Worm (Caenorhabditis elegans) whole organism, young adult: ENCODE measurements around the gene K11D12.7.

Experiments used
- B0336.3 ChIP-seq: fragments of 200-800 bp; sonication (Bioruptor generic); IDR thresholded peaks from 2 replicates; pipeline ENCODE4 v1.3.6; 2022; ENCODE audit warnings: missing genetic modification characterization, missing compliant biosample characterization
- D2030.7 ChIP-seq: fragments of 200-800 bp; sonication (Bioruptor generic); IDR thresholded peaks from 2 replicates; pipeline ENCODE4 v1.3.6; 2022; ENCODE audit warnings: missing genetic modification reagents, missing genetic modification characterization, missing compliant biosample characterization
- F22D6.2 ChIP-seq: sonication (generic microtip); optimal IDR thresholded peaks from 2 replicates; lab custom pipeline; 2016; ENCODE audit warnings: mild to moderate bottlenecking, missing genetic modification characterization, missing compliant biosample characterization
- F33H1.4 ChIP-seq: fragments of 200-800 bp; sonication (Bioruptor generic); IDR thresholded peaks from 2 replicates; pipeline ENCODE4 v1.3.6; 2022; ENCODE audit warnings: missing genetic modification reagents, missing genetic modification characterization, missing compliant biosample characterization
- K12H6.12 ChIP-seq: fragments of 200-800 bp; sonication (Bioruptor generic); optimal IDR thresholded peaks from 2 replicates; lab custom pipeline; 2018; ENCODE audit warnings: mild to moderate bottlenecking, missing genetic modification characterization, missing compliant biosample characterization
- ZK185.1 ChIP-seq: sonication (generic microtip); optimal IDR thresholded peaks from 2 replicates; lab custom pipeline; 2016; ENCODE audit warnings: mild to moderate bottlenecking, missing genetic modification characterization, missing compliant biosample characterization; ENCODE audit not compliant: poor library complexity, severe bottlenecking
- ama-1 ChIP-seq, 3 experiments: fragments of 150-350 bp in 1 of 3; sonication (generic microtip) in 2 of 3; optimal IDR thresholded peaks; 2 replicates each; lab custom pipeline; 2014 to 2018; ENCODE audit warnings: missing biosample characterization in 2 of 3, missing genetic modification characterization in 2 of 3, missing genetic modification reagents in 2 of 3
- attf-5 ChIP-seq: fragments of 200-800 bp; sonication (Bioruptor generic); optimal IDR thresholded peaks from 2 replicates; lab custom pipeline; 2018; ENCODE audit warnings: mild to moderate bottlenecking, missing genetic modification characterization, missing compliant biosample characterization
- attf-6 ChIP-seq: fragments of 200-800 bp; sonication (Bioruptor generic); IDR thresholded peaks from 2 replicates; pipeline ENCODE4 v1.3.6; 2022; ENCODE audit warnings: missing genetic modification reagents, missing genetic modification characterization, missing compliant biosample characterization
- cebp-1 ChIP-seq, 2 experiments: fragments of 200-800 bp in 1 of 2; sonication (Bioruptor generic) in 1 of 2; sonication (generic microtip) in 1 of 2; IDR thresholded peaks in 1 of 2; optimal IDR thresholded peaks in 1 of 2; 2 replicates each; pipeline versions ENCODE4 v1.3.6 to Lab custom; 2017 to 2022; ENCODE audit warnings: missing compliant biosample characterization in 2 of 2, missing genetic modification characterization in 2 of 2, mild to moderate bottlenecking in 1 of 2, missing genetic modification reagents in 1 of 2, moderate library complexity in 1 of 2
- ceh-27 ChIP-seq: fragments of 200-800 bp; sonication (Bioruptor generic); optimal IDR thresholded peaks from 2 replicates; lab custom pipeline; 2018; ENCODE audit warnings: mild to moderate bottlenecking, missing genetic modification characterization, moderate library complexity, missing compliant biosample characterization
- ceh-79 ChIP-seq: sonication (generic microtip); optimal IDR thresholded peaks from 2 replicates; lab custom pipeline; 2017; ENCODE audit warnings: mild to moderate bottlenecking, missing genetic modification characterization, missing compliant biosample characterization
- efl-1 ChIP-seq: fragments of 150-350 bp; optimal IDR thresholded peaks from 2 replicates; lab custom pipeline; 2014; ENCODE audit warnings: missing biosample characterization, missing genetic modification reagents, missing genetic modification characterization
- egrh-3 ChIP-seq: fragments of 200-800 bp; sonication (Bioruptor generic); IDR thresholded peaks from 2 replicates; pipeline ENCODE4 v1.3.6; 2022; ENCODE audit warnings: missing genetic modification reagents, missing genetic modification characterization, missing compliant biosample characterization
- gei-17 ChIP-seq: fragments of 200-800 bp; sonication (Bioruptor generic); optimal IDR thresholded peaks from 2 replicates; lab custom pipeline; 2018; ENCODE audit warnings: mild to moderate bottlenecking, missing genetic modification characterization, missing compliant biosample characterization
- hmg-1.2 ChIP-seq: fragments of 200-800 bp; sonication (Bioruptor generic); IDR thresholded peaks from 2 replicates; pipeline ENCODE4 v1.3.6; 2022; ENCODE audit warnings: missing genetic modification reagents, missing genetic modification characterization, missing compliant biosample characterization
- hrde-1 ChIP-seq: sonication (generic microtip); optimal IDR thresholded peaks from 2 replicates; lab custom pipeline; 2016; ENCODE audit warnings: missing genetic modification characterization, mild to moderate bottlenecking, missing compliant biosample characterization, moderate library complexity, missing genotype, missing genetic modification reagents, borderline replicate concordance
- hsf-1 ChIP-seq: fragments of 200-800 bp; sonication (Bioruptor generic); IDR thresholded peaks from 2 replicates; pipeline ENCODE4 v1.3.6; 2022; ENCODE audit warnings: missing genetic modification reagents, missing genetic modification characterization, missing compliant biosample characterization
- lin-26 ChIP-seq: fragments of 200-800 bp; sonication (Bioruptor generic); IDR thresholded peaks from 2 replicates; pipeline ENCODE4 v1.3.6; 2022; ENCODE audit warnings: missing genetic modification reagents, missing genetic modification characterization, missing compliant biosample characterization
- lin-35 ChIP-seq, 3 experiments: fragments of 150-350 bp in 2 of 3; sonication (generic microtip) in 1 of 3; optimal IDR thresholded peaks; 2 replicates each; lab custom pipeline; 2014 to 2018; ENCODE audit warnings: missing biosample characterization in 3 of 3, missing genetic modification characterization in 3 of 3, missing genetic modification reagents in 3 of 3
- lin-40 ChIP-seq: sonication (generic microtip); optimal IDR thresholded peaks from 2 replicates; lab custom pipeline; 2016; ENCODE audit warnings: missing genetic modification characterization, mild to moderate bottlenecking, missing compliant biosample characterization, missing genotype, missing genetic modification reagents
- lir-1 ChIP-seq: fragments of 200-800 bp; sonication (Bioruptor generic); conservative IDR thresholded peaks from 2 replicates; pipeline ENCODE4 v1.3.6; 2022; ENCODE audit warnings: missing genetic modification reagents, missing genetic modification characterization, missing compliant biosample characterization
- madf-10 ChIP-seq: sonication (generic microtip); optimal IDR thresholded peaks from 2 replicates; lab custom pipeline; 2016; ENCODE audit warnings: mild to moderate bottlenecking, missing genetic modification characterization, missing compliant biosample characterization
- mcd-1 ChIP-seq: fragments of 200-800 bp; sonication (Bioruptor generic); IDR thresholded peaks from 2 replicates; pipeline ENCODE4 v1.3.6; 2022; ENCODE audit warnings: missing genetic modification reagents, missing genetic modification characterization, missing compliant biosample characterization
- nfya-2 ChIP-seq: fragments of 200-800 bp; sonication (Bioruptor generic); IDR thresholded peaks from 2 replicates; pipeline ENCODE4 v1.3.6; 2022; ENCODE audit warnings: missing genetic modification reagents, missing genetic modification characterization, missing compliant biosample characterization
- nhr-27 ChIP-seq: fragments of 200-800 bp; sonication (Bioruptor generic); optimal IDR thresholded peaks from 2 replicates; lab custom pipeline; 2018; ENCODE audit warnings: mild to moderate bottlenecking, missing genetic modification characterization, moderate library complexity, missing compliant biosample characterization
- nhr-80 ChIP-seq: sonication (generic microtip); optimal IDR thresholded peaks from 2 replicates; lab custom pipeline; 2016; ENCODE audit warnings: missing genetic modification characterization, missing compliant biosample characterization
- repo-1 ChIP-seq: sonication (generic microtip); optimal IDR thresholded peaks from 2 replicates; lab custom pipeline; 2017; ENCODE audit warnings: mild to moderate bottlenecking, missing genetic modification characterization, missing compliant biosample characterization
- rpc-1 ChIP-seq, 2 experiments: fragments of 150-350 bp in 1 of 2; sonication (generic microtip) in 1 of 2; optimal IDR thresholded peaks; 2 replicates each; lab custom pipeline; 2014 to 2018; ENCODE audit warnings: missing biosample characterization in 1 of 2, missing genetic modification characterization in 1 of 2, missing genetic modification reagents in 1 of 2, missing genotype in 1 of 2
- snpc-1.1 ChIP-seq: sonication (generic microtip); optimal IDR thresholded peaks from 2 replicates; lab custom pipeline; 2017; ENCODE audit warnings: missing genetic modification characterization, mild to moderate bottlenecking, missing compliant biosample characterization, antibody characterized with exemption, moderate library complexity, missing genotype, missing genetic modification reagents; ENCODE audit not compliant: insufficient read depth
- snpc-3.4 ChIP-seq: sonication (generic microtip); optimal IDR thresholded peaks from 2 replicates; lab custom pipeline; 2017; ENCODE audit warnings: missing genetic modification characterization, mild to moderate bottlenecking, missing compliant biosample characterization, antibody characterized with exemption, moderate library complexity, missing genotype, missing genetic modification reagents
- snpc-4 ChIP-seq, 5 experiments: fragments of 150-350 bp in 1 of 5; sonication (generic microtip) in 4 of 5; optimal IDR thresholded peaks; 2 replicates each; lab custom pipeline; 2014 to 2018; ENCODE audit warnings: missing genetic modification characterization in 5 of 5, missing biosample characterization in 3 of 5, antibody characterized with exemption in 2 of 5, mild to moderate bottlenecking in 2 of 5, missing compliant biosample characterization in 2 of 5, missing genotype in 2 of 5, moderate library complexity in 2 of 5, missing genetic modification reagents in 1 of 5
- somi-1 ChIP-seq: fragments of 200-800 bp; sonication (Bioruptor generic); optimal IDR thresholded peaks from 2 replicates; lab custom pipeline; 2018; ENCODE audit warnings: mild to moderate bottlenecking, missing genetic modification characterization, missing compliant biosample characterization
- tbp1 ChIP-seq: fragments of 200-800 bp; sonication (Bioruptor generic); optimal IDR thresholded peaks from 2 replicates; lab custom pipeline; 2018; ENCODE audit warnings: mild to moderate bottlenecking, missing genetic modification characterization, missing compliant biosample characterization
- unc-62 ChIP-seq: fragments of 150-350 bp; optimal IDR thresholded peaks from 2 replicates; lab custom pipeline; 2014; ENCODE audit warnings: missing biosample characterization, missing genetic modification reagents, missing genetic modification characterization
- zfh-2 ChIP-seq: fragments of 200-800 bp; sonication (Bioruptor generic); conservative IDR thresholded peaks from 2 replicates; pipeline ENCODE4 v1.3.6; 2022; ENCODE audit warnings: missing genetic modification reagents, missing genetic modification characterization, missing compliant biosample characterization
- ztf-18 ChIP-seq: sonication (generic microtip); optimal IDR thresholded peaks from 2 replicates; lab custom pipeline; 2016; ENCODE audit warnings: missing genotype, mild to moderate bottlenecking, missing genetic modification characterization, missing compliant biosample characterization
- ztf-26 ChIP-seq: sonication (generic microtip); optimal IDR thresholded peaks from 2 replicates; lab custom pipeline; 2017; ENCODE audit warnings: missing genetic modification characterization, missing compliant biosample characterization

Gene K11D12.7

ce11 chrV:5067390-5067789 lies 31.1 kb upstream of the K11D12.7 start:
- TF ChIP-seq cebp-1 (GFP tag; IDR thresholded peaks at IDR 0.05; lab: Robert Waterston, UW) (peak; percentile 48; the same call in 1 of the 2 replicates), cebp-1 (tag; optimal IDR thresholded peaks at IDR 0.05; lab: Kevin White, UChicago) (peak; percentile 74), gei-17 (no peak), lir-1 (GFP tag; lab: Robert Waterston, UW) (no peak), unc-62 (GFP tag; lab: Kevin White, UChicago) (peak; percentile 67), ZK185.1 (tag; lab: Kevin White, UChicago) (no peak), rpc-1 (optimal IDR thresholded peaks at IDR 0.05; lab: Kevin White, UChicago) (no peak), rpc-1 (tag; optimal IDR thresholded peaks at IDR 0.05; lab: Kevin White, UChicago) (no peak), nhr-80 (peak; percentile 87), repo-1 (tag; lab: Kevin White, UChicago) (no peak), F33H1.4 (GFP tag; lab: Robert Waterston, UW) (no peak), snpc-3.4 (tag; lab: Kevin White, UChicago) (no peak), attf-6 (GFP tag; lab: Robert Waterston, UW) (no peak), D2030.7 (GFP tag; lab: Robert Waterston, UW) (no peak), lin-26 (no peak), hrde-1 (no peak), egrh-3 (GFP tag; lab: Robert Waterston, UW) (no peak), efl-1 (GFP tag; lab: Kevin White, UChicago) (no peak)

- peak; percentile 20 for TF ChIP-seq madf-10 (tag; lab: Kevin White, UChicago)
- TF ChIP-seq ceh-79, result no peak
- no peak for TF ChIP-seq zfh-2 (GFP tag; lab: Robert Waterston, UW)
- peak; percentile 22 for TF ChIP-seq ztf-18 (tag; lab: Kevin White, UChicago)
- TF ChIP-seq nfya-2 (GFP tag; lab: Robert Waterston, UW), result no peak
- TF ChIP-seq tbp1 (GFP tag; lab: Kevin White, UChicago), result no peak
- peak; percentile 71 for TF ChIP-seq lin-40 (tag; lab: Kevin White, UChicago)
- peak; percentile 49 for TF ChIP-seq attf-5 (GFP tag; lab: Kevin White, UChicago)
- peak; percentile 65 for TF ChIP-seq K12H6.12
- peak; percentile 47 for TF ChIP-seq ceh-27 (GFP tag; lab: Kevin White, UChicago)
- TF ChIP-seq ZK185.1 (tag; lab: Kevin White, UChicago), result peak; percentile 7
- no peak for TF ChIP-seq F22D6.2 (tag; lab: Kevin White, UChicago)
- TF ChIP-seq snpc-4 (GFP tag; optimal IDR thresholded peaks at IDR 0.05; lab: Kevin White, UChicago), result no peak
- TF ChIP-seq snpc-4 (tag; optimal IDR thresholded peaks at IDR 0.05; lab: Kevin White, UChicago), result peak in 3 of 4 experiments; percentile 7 to 35 (median 9)
- TF ChIP-seq nhr-80, result peak; percentile 43
- TF ChIP-seq mcd-1 (GFP tag; lab: Robert Waterston, UW), result 0 out of 2 replicates have a peak, but pooled peaks have one; percentile 29
- TF ChIP-seq cebp-1 (GFP tag; IDR thresholded peaks at IDR 0.05; lab: Robert Waterston, UW), result no peak
- peak; percentile 64 for TF ChIP-seq cebp-1 (tag; optimal IDR thresholded peaks at IDR 0.05; lab: Kevin White, UChicago)
- TF ChIP-seq ama-1 (optimal IDR thresholded peaks at IDR 0.05; lab: Kevin White, UChicago), result peak; percentile 52
- TF ChIP-seq ama-1 (GFP tag; optimal IDR thresholded peaks at IDR 0.05; lab: Kevin White, UChicago), result no peak
- TF ChIP-seq ztf-26 (tag; lab: Kevin White, UChicago), result peak; percentile 33
- peak; percentile 59; the same call in 1 of the 2 replicates for TF ChIP-seq hmg-1.2 (GFP tag; lab: Robert Waterston, UW)
- peak in 1 of 3 experiments; percentile 24 for TF ChIP-seq lin-35 (GFP tag; optimal IDR thresholded peaks at IDR 0.05; lab: Kevin White, UChicago)
- TF ChIP-seq nhr-27, result no peak
- no peak for TF ChIP-seq snpc-1.1 (tag; lab: Kevin White, UChicago)
- peak; percentile 39 for TF ChIP-seq somi-1 (GFP tag; lab: Kevin White, UChicago)
- peak; percentile 73; the same call in 1 of the 2 replicates for TF ChIP-seq B0336.3 (GFP tag; lab: Robert Waterston, UW)
- TF ChIP-seq egrh-3 (GFP tag; lab: Robert Waterston, UW), result peak; percentile 18
- peak; percentile 46; the same call in 1 of the 2 replicates for TF ChIP-seq hsf-1 (GFP tag; lab: Robert Waterston, UW)
Observed at ce11 chrV:5064761-5065421, 28.6 kb upstream of the K11D12.7 start, which contains the start of gene mlk-1. Gene mlk-1 (minus strand): TSS chrV:5064811.
